Fruit fly (Drosophila melanogaster): ENCODE results near the gene tos.

tos gene

DNA sequence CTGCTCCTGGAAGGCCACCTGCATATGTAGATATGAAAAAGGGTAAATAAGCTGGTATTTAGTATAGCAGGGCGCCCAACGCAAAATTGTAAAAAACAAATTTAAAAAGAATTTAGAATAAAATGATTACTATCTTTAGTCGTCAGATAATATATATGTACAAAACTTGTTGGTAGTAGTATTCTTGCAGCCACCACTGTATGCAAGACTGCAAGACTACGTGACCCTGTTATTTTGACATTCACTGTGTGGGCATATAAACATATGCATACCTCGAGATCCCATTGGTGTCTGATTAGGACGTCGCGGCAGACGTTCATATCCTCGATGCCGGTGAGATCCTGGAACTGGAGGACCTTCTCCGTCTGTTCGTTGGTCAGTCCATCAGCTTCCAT, 26.0 kb upstream of the tos start (continued):
- TF ChIP-seq zf30C (GFP tag; optimal IDR thresholded peaks at IDR 0.05): no peak
- peak; percentile 19 for TF ChIP-seq CG7839 (tag; optimal IDR thresholded peaks at IDR 0.05)
- peak; percentile 70 for TF ChIP-seq CG2120 (GFP tag; optimal IDR thresholded peaks at IDR 0.05)
- TF ChIP-seq CG7987 (GFP tag; optimal IDR thresholded peaks at IDR 0.05): no peak
- TF ChIP-seq CG2712 (tag; optimal IDR thresholded peaks at IDR 0.05): peak; percentile 4
- no peak for TF ChIP-seq kah (GFP tag; optimal IDR thresholded peaks at IDR 0.05)
- peak; percentile 15 for TF ChIP-seq CG1647 (GFP tag; optimal IDR thresholded peaks at IDR 0.05)
- no peak for TF ChIP-seq Nf-YC (tag; optimal IDR thresholded peaks at IDR 0.05)
- TF ChIP-seq Vsx1 (GFP tag; optimal IDR thresholded peaks at IDR 0.05): no peak
- peak; percentile 20 for TF ChIP-seq CG2678 (tag; optimal IDR thresholded peaks at IDR 0.05)
- 0 out of 2 replicates have a peak, but pooled peaks have one; percentile 9 for TF ChIP-seq cas (GFP tag; IDR thresholded peaks at IDR 0.05)
- TF ChIP-seq zfh2 (GFP tag; optimal IDR thresholded peaks at IDR 0.05): peak; percentile 9
- no peak for TF ChIP-seq exex (tag; optimal IDR thresholded peaks at IDR 0.05)
- TF ChIP-seq CG6272 (GFP tag; IDR thresholded peaks at IDR 0.05): no peak
- peak; percentile 30 for TF ChIP-seq CG3281 (GFP tag; optimal IDR thresholded peaks at IDR 0.05)
- TF ChIP-seq pan (optimal IDR thresholded peaks at IDR 0.05): no peak
- peak in 1 of 2 experiments; percentile 41 for TF ChIP-seq pan (GFP tag; optimal IDR thresholded peaks at IDR 0.05 in 1 of 2, IDR thresholded peaks at IDR 0.05 in 1 of 2)
- TF ChIP-seq vvl (GFP tag; IDR thresholded peaks at IDR 0.05): peak; percentile 59
- TF ChIP-seq CG10366 (GFP tag; IDR thresholded peaks at IDR 0.05): peak; percentile 32
- peak; percentile 50; the same call in 2 of the 3 replicates for TF ChIP-seq ci (GFP tag; IDR thresholded peaks at IDR 0.05)
- no peak for TF ChIP-seq ERR (GFP tag; optimal IDR thresholded peaks at IDR 0.05)
- TF ChIP-seq Atf6 (GFP tag; IDR thresholded peaks at IDR 0.05): no peak; the same call in 1 of the 2 replicates
- no peak for TF ChIP-seq CG10959 (GFP tag; IDR thresholded peaks at IDR 0.05)
- peak; percentile 44 for TF ChIP-seq mam (GFP tag; optimal IDR thresholded peaks at IDR 0.05)
- TF ChIP-seq CG6854 (GFP tag; optimal IDR thresholded peaks at IDR 0.05): no peak
- no peak for TF ChIP-seq grn (GFP tag; optimal IDR thresholded peaks at IDR 0.05)
- peak; percentile 30 for TF ChIP-seq wek (GFP tag; optimal IDR thresholded peaks at IDR 0.05)
- TF ChIP-seq cwo (GFP tag; optimal IDR thresholded peaks at IDR 0.05): peak; percentile 53
- no peak for TF ChIP-seq NC2β (GFP tag; optimal IDR thresholded peaks at IDR 0.05)
- no peak for TF ChIP-seq hkb (optimal IDR thresholded peaks at IDR 0.05)
- peak; percentile 45; the same call in 1 of the 2 replicates for TF ChIP-seq hkb (GFP tag; IDR thresholded peaks at IDR 0.05)
- TF ChIP-seq pho (GFP tag; optimal IDR thresholded peaks at IDR 0.05): peak; percentile 37
- no peak for TF ChIP-seq CG11560 (tag; IDR thresholded peaks at IDR 0.05)
- peak; percentile 33 for TF ChIP-seq bab2 (GFP tag; optimal IDR thresholded peaks at IDR 0.05)
- TF ChIP-seq Fer3 (tag; optimal IDR thresholded peaks at IDR 0.05): peak; percentile 28
- peak in 1 of 2 experiments; percentile 26 for TF ChIP-seq Hr51 (GFP tag; optimal IDR thresholded peaks at IDR 0.05)
- TF ChIP-seq Xrp1 (GFP tag; IDR thresholded peaks at IDR 0.05): peak; percentile 31; the same call in 1 of the 2 replicates
- TF ChIP-seq YL-1 (GFP tag; optimal IDR thresholded peaks at IDR 0.05): no peak
- no peak for TF ChIP-seq CG5953 (GFP tag; IDR thresholded peaks at IDR 0.05)
- no peak for TF ChIP-seq trem (tag; optimal IDR thresholded peaks at IDR 0.05)
- TF ChIP-seq ind (GFP tag; optimal IDR thresholded peaks at IDR 0.05): peak; percentile 33
- TF ChIP-seq Dip3 (GFP tag; optimal IDR thresholded peaks at IDR 0.05): peak; percentile 4
- peak; percentile 13 for TF ChIP-seq lab (GFP tag; optimal IDR thresholded peaks at IDR 0.05)
- TF ChIP-seq E2f2 (GFP tag; IDR thresholded peaks at IDR 0.05): peak; percentile 8; the same call in 1 of the 2 replicates
- peak; percentile 10 for TF ChIP-seq Chrac-16 (GFP tag; optimal IDR thresholded peaks at IDR 0.05)
- TF ChIP-seq wdn (GFP tag; IDR thresholded peaks at IDR 0.05): no peak
- peak; percentile 77 for TF ChIP-seq slbo (GFP tag; IDR thresholded peaks at IDR 0.05)
- no peak for TF ChIP-seq slou (GFP tag; optimal IDR thresholded peaks at IDR 0.05)
- TF ChIP-seq lilli (GFP tag; optimal IDR thresholded peaks at IDR 0.05): peak; percentile 41
- no peak for TF ChIP-seq Nf-YB (GFP tag; optimal IDR thresholded peaks at IDR 0.05)
- peak; percentile 21 for TF ChIP-seq luna (GFP tag; optimal IDR thresholded peaks at IDR 0.05)
- peak; percentile 42; the same call in 1 of the 2 replicates for TF ChIP-seq CG14441 (GFP tag; IDR thresholded peaks at IDR 0.05)

Data from whole organism, embryonic.